Fruit fly (Drosophila melanogaster) whole organism, adult: ENCODE results near the gene CG15483.

Experiments
- CG14711 ChIP-seq: fragments of 200-800 bp; sonication (Bioruptor generic); optimal IDR thresholded peaks from 2 replicates; lab custom pipeline; 2018; ENCODE audit warnings: missing biosample characterization, mild to moderate bottlenecking, missing genetic modification characterization, moderate library complexity
- toe ChIP-seq: fragments of 200-800 bp; sonication (Bioruptor generic); optimal IDR thresholded peaks from 2 replicates; lab custom pipeline; 2016; ENCODE audit warnings: missing biosample characterization, missing genetic modification characterization

Gene CG15483

DNA sequence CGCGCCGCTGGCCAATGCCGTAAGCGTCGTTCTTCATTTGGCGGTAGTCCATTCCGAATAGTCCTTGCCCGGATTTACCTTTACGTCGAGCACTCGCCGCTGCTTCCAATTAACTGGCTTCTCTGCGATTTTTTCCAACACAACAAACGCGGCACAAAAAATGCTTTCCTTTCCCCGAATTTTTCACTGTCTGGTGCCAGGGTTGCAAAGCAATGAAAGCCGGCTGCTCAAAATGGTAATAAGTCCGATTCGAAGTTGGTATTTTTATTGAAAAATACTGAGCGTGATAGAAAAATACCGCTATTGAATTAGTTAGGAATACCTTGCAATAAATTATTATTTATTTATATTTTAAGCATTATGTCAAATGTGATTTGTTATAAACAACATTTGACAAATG, 49.4 kb downstream of the CG15483 start:
- TF ChIP-seq toe (no peak), CG14711 (tag; lab: Kevin White, UChicago) (peak; percentile 42)
